Fruit fly (Drosophila melanogaster) whole organism: Measurements from ENCODE around the gene Ir10a.

Source experiments
- CG8478 ChIP-seq: fragments of >200 bp; optimal IDR thresholded peaks from 2 replicates; lab custom pipeline; 2018; ENCODE audit warnings: inconsistent platforms
- Dll ChIP-seq: fragments of >200 bp; optimal IDR thresholded peaks from 2 replicates; lab custom pipeline; 2017
- EcR ChIP-seq, 2 experiments: fragments of >200 bp; optimal IDR thresholded peaks; 2 replicates each; lab custom pipeline; 2017; ENCODE audit warnings: missing biosample characterization in 2 of 2, missing genetic modification characterization in 2 of 2, missing genetic modification reagents in 2 of 2
- pan ChIP-seq: fragments of >200 bp; optimal IDR thresholded peaks from 2 replicates; lab custom pipeline; 2017
- psq ChIP-seq: fragments of >200 bp; optimal IDR thresholded peaks from 2 replicates; lab custom pipeline; 2017
- usp ChIP-seq: fragments of >200 bp; optimal IDR thresholded peaks from 2 replicates; lab custom pipeline; 2017; ENCODE audit warnings: missing biosample characterization, missing genetic modification characterization, mixed read lengths

dm6 chrX:11322659-11323058, 11.7 kb upstream of the Ir10a start:
- no peak for TF ChIP-seq psq (lab: Kevin White, UChicago)
- no peak for TF ChIP-seq Dll (lab: Kevin White, UChicago)
- no peak for TF ChIP-seq CG8478
- TF ChIP-seq EcR (GFP tag; optimal IDR thresholded peaks at IDR 0.05; lab: Kevin White, UChicago) = no peak
- no peak for TF ChIP-seq usp
- no peak for TF ChIP-seq pan (lab: Kevin White, UChicago)
